Fruit fly (Drosophila melanogaster) S2 (cell line): ENCODE results near the gene CG6136.

Experiments
- CG8478 ChIP-seq: fragments of >200 bp; optimal IDR thresholded peaks from 2 replicates; lab custom pipeline; 2018
- CTCF ChIP-seq, 2 experiments: fragments of >200 bp; optimal IDR thresholded peaks; 2 replicates each; lab custom pipeline; 2018

Gene CG6136

DNA sequence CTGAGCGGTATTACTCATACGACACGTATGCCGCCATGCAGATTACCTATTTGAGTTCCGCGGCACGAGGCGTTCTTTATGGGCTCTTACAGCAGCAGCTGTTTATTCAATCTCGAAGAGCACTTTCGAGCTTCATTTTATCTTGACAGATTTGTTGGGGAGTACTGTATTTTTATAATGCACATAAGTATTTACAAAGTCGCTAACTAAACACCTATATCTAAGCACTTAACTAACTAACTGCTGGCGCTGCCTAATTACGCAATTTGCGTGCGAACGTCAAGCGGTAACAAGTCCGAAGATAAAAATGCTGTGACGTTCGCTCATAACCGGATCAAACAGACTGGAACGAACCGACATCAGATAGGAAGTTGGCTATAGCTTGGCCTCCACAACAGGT, 30.6 kb upstream of the CG6136 start:
- TF ChIP-seq CG8478 (lab: Kevin White, UChicago), result no peak

DNA sequence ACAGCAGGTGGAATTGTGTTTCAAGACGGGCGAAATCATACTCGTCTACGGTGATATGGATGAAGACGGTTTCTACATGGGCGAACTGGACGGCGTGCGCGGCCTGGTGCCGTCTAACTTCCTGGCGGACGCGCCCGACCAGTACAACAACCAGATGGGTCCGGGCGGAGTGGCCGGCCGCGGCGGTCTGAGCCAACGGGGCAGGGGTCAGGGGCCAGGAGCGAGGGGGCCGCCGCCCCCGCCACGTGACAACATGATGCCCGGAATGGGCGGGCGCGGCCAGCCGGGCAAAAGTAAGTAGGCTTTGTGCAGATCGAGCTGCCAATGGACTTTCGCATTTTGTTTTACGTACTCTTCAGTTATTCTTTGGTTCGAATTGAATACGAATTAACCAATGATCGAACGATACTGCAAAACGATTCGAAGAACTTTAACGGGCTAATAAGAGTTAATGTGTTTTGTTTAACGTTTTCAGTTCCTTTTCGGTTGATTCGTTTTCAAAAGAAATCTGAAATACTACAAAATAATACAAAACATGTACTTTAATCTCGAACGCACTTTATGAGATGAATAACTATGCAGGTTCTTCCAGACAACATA, 21.3 kb upstream of the CG6136 start:
- no peak for TF ChIP-seq CG8478 (lab: Kevin White, UChicago)
- TF ChIP-seq CTCF (optimal IDR thresholded peaks at IDR 0.05; lab: Kevin White, UChicago), result no peak

DNA sequence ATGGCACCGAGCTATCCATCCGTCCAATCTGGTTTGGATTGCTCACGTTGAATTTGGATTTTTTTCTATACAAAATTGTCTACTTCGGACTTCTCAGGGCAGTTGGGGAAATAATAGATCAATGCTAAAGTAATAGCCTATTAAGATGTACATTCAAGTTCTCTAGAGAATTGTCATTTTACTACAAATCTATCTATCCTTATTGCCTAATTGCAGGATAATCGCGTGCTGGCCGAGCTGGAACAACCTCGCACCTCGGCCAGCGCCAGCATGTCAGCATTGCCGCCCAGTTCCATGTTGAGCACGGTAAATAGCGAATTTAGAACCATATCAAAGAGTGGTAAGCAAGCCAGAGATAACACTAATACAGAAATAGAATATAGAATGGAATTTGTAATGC, 10.8 kb upstream of the CG6136 start, which contains the start of gene h-cup:
Gene h-cup, minus strand, starts transcription at position 101 of the 400 bp plus-strand sequence.
- TF ChIP-seq CTCF (optimal IDR thresholded peaks at IDR 0.05; lab: Kevin White, UChicago) (no peak), CG8478 (lab: Kevin White, UChicago) (no peak)

DNA sequence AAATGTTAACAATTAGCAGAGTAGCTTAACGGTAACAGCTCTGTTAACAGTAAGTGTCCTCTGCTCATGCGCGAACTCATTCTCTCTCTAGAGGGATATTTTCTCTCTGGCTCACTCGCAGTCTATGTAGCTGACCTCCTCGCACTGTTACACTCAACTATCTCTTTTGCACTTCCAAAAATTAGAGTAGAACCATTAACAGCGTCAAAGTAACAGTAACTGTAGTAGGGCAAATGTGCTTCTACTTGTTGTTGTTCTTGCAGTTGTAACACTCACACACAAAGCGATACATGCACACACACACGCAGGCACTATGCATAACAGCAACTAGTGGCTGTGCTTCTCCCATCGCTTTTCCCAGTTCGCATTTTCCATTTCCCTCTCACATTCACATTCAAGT, 7.1 kb upstream of the CG6136 start:
- TF ChIP-seq CG8478 (lab: Kevin White, UChicago), result no peak
- TF ChIP-seq CTCF (optimal IDR thresholded peaks at IDR 0.05; lab: Kevin White, UChicago), result peak in 1 of 2 experiments; percentile 6

DNA sequence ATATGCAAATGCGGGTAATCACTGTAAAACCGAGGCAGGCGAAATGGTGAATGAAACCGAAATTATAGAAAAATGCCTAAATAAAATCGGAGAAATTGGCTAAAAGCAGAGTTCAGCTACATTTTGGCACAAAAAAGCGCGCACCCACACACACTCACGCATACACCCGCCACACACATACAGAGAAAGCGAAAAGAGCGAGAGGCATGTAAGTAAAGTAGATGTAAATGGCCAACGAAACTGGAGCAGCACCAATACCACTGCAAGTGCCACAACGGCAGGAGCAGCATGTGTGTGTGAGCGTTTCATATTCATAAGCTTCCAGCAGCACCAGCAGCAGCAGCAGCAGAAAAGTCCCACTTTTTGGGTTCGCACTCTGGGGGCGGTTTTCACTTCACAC, 3.5 kb upstream of the CG6136 start:
- TF ChIP-seq CTCF (optimal IDR thresholded peaks at IDR 0.05; lab: Kevin White, UChicago), result no peak
- TF ChIP-seq CG8478 (lab: Kevin White, UChicago), result no peak

DNA sequence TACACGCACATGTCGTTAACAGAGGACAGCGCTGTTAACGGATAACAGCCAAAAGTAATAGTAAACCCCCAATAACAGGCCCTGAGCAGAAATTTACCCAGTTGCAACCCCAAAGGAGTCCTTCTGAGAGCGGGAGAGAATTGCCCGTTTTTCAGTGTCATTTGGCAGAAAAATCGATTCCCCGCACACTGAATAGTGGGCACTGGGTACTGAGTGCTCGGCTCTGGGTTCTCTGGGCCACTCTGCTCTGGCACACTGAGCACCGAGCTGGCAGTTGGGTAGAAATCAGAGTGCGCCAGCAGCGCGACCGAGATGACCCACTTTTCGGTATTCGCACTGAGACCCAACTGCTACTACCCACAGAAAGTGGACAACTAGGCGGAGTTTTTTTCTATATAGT, 2.4 kb upstream of the CG6136 start, which contains the start of gene Rbp:
Gene Rbp, plus strand, starts transcription at position 239 of the 400 bp plus-strand sequence.
- TF ChIP-seq CG8478 (lab: Kevin White, UChicago) (no peak), CTCF (optimal IDR thresholded peaks at IDR 0.05; lab: Kevin White, UChicago) (no peak)

DNA sequence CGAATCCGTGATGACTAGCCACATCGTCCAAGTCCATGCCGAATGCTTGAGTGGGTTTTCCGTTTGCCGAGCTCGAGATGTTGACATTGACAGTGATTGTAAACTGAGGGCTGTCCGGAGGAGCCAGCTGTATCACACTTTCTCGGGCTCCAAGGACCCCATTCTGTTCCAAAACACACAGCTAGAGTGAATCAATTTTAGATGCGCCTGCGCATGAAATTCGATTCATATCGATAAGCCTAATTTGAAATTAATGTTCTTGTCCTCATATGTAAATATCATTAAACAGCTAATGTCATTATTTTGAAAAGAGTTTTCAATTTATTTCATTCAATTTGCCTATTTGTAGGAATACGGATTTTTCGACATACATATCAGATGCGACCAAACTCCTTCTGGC, 2.3 kb downstream of the CG6136 start, which contains the start of gene CG14868:
Gene CG14868, minus strand, starts transcription at position 204 of the 400 bp plus-strand sequence.
- no peak for TF ChIP-seq CG8478 (lab: Kevin White, UChicago)
- TF ChIP-seq CTCF (optimal IDR thresholded peaks at IDR 0.05; lab: Kevin White, UChicago), result no peak

DNA sequence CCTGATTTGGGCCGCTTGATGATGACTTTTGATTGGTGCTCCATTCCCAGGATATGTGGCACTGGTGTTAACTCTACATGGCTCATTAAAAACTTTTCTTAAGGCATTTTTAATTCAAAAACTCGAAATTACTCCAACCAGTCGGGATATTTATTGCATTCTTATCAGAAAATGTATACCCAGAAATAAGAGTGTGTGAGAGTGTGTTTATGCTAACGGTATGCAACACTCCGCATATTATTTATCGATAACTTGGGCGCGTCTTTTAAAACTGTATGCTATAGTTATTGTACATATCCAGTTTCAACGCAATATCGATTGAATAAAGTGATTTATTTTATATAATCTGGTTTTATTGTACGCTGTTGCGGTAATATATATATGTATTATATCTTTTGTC, 4.5 kb downstream of the CG6136 start, which contains the start of gene CG34404:
Gene CG34404, minus strand, starts transcription at position 189 of the 400 bp plus-strand sequence.
- no peak for TF ChIP-seq CG8478 (lab: Kevin White, UChicago)
- TF ChIP-seq CTCF (optimal IDR thresholded peaks at IDR 0.05; lab: Kevin White, UChicago), result no peak

DNA sequence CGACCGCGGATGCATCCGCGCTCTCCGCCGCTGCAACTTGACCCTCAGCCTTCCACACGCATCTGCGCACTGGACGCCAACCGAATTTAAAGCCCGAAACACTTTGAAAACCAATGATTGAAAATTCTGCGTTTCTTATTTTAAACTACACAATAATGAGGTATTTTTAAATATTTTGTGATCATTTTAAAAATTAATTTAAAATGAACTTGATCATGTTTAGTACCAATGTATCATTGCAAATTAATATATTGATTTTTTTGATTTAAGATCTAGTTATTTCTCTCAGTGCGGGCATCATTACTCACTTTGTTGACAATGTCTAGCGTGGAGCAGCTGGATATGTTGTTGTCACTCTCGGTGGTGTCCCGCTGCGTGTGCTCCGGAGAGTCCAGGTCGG, 5.2 kb downstream of the CG6136 start:
- TF ChIP-seq CG8478 (lab: Kevin White, UChicago) (no peak), CTCF (optimal IDR thresholded peaks at IDR 0.05; lab: Kevin White, UChicago) (no peak)

DNA sequence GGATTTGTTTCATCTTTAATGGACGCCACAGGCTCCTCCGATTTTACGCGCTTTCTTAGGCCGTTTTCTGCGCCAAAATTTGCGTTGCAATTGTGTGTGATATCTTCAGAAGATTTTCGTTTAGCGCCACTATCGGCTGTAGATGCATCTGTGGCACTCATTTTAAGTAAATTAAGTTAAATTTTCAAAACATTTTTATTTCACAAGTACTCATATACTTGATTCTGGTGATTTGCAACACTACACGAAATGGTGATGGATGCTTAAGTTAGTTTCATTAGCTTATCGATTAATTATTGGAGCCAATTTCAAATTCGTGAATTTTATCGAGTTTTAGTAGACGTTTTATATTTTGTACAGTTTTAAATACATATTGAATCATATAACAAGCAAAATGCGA, 8.4 kb downstream of the CG6136 start, which contains the start of gene CG6171:
Gene CG6171, minus strand, starts transcription at position 250 of the 400 bp plus-strand sequence.
- TF ChIP-seq CG8478 (lab: Kevin White, UChicago) (no peak), CTCF (optimal IDR thresholded peaks at IDR 0.05; lab: Kevin White, UChicago) (no peak)

DNA sequence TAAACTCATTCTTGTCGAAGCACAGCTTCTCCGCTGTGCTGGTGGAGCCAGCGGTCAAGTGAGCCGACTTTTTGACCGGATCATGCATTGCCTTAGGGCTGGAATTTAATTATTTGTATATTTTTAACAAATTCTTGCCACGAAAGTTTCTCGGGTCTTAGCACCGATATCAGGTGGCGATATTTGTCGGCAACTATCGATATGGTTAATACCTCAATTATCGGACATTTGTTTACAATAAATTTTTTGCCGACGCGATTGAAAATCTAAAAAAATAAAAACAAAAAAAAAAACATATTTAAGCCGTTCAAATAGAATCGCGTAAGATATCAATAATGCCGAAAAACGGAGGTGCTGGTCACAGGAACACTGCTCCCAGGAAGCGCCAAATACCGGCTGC, 10.5 kb downstream of the CG6136 start, which contains the start of the genes Cog2 and Trax:
Gene Cog2, minus strand, starts transcription at position 168 of the 400 bp plus-strand sequence.
Gene Trax, plus strand, starts transcription at position 203 of the 400 bp plus-strand sequence.
- TF ChIP-seq CG8478 (lab: Kevin White, UChicago), result no peak
- TF ChIP-seq CTCF (optimal IDR thresholded peaks at IDR 0.05; lab: Kevin White, UChicago), result no peak

DNA sequence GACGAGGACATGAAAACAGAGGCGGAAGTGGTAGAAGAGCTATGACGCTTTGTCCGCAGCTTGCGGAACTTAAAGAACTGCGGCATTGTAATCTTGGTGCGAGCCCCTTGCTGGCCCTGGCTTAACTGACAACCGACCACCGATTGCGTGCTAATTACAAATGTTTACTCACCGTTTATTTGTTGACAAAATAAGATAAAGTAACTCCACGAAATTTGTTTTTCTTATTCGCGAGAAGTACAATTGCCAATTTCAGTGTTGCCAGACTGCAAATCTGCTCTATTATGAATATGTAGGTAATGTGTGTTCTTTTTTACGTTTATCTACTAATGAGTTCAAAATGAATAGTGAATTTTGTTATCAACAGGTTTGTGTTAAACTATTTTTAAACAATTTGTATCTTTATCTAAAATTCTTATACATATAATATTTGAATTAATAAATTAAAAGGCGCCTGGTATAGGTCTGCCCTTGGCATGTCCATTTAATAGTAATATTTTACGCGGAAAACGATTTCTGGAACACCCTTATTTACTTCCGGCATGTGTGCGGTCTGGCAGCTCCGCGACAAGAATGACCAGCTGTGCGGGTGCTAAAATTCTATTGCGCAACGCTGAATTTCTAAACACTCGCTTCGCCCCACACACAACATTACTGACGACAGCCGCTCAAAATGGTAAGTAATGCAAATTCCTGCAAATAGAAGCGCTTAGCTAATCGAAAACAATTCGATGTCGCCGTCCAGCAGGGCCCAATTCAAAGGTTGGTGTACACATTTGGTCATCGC, 15.2 kb downstream of the CG6136 start, which contains the start of the genes Atg4b and Hibch:
Gene Atg4b, minus strand, starts transcription at position 280 of the 787 bp plus-strand sequence.
Gene Hibch, plus strand, starts transcription at position 585 of the 787 bp plus-strand sequence.
- TF ChIP-seq CG8478 (lab: Kevin White, UChicago), result no peak
- no peak for TF ChIP-seq CTCF (optimal IDR thresholded peaks at IDR 0.05; lab: Kevin White, UChicago)

DNA sequence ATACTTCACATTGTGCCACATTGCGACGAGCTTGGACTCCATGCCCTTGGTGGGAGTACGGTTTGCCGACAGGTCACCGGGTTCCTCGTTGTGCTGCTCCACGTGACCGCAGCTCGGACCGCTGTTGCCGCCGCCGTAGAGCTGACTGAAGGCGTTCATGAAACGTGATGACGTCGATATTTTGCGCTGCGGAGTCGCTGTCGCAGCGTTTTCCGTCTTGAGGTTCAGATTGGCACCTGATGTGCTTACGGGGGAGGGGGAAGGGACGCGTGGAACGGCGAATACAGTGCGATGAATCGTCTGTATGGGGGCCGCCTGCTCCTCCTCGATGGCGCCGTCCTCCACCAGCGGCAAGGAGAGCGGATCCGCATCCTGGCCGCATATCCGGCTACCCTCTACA, 15.9 kb downstream of the CG6136 start:
- no peak for TF ChIP-seq CG8478 (lab: Kevin White, UChicago)
- TF ChIP-seq CTCF (optimal IDR thresholded peaks at IDR 0.05; lab: Kevin White, UChicago), result no peak

DNA sequence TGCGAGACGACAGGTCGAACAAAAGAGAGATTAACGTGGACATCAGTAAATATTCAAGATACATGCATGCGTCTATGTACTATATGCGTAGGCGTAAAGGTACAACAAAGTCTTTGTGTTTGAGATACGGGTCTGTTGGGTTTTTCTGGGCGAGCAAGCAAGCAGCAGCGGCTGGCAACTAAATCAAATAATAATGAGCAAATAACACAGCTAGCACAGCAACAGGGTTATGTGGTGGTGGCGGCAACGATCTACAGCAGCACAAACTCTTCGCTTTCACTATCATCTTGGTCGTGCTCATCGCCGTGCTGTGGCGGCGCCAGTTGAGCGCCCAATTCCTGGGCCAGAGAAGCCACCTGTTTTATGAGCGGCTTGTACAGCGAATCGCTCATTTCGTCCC, 18.0 kb downstream of the CG6136 start:
- TF ChIP-seq CTCF (optimal IDR thresholded peaks at IDR 0.05; lab: Kevin White, UChicago) (no peak), CG8478 (lab: Kevin White, UChicago) (no peak)

DNA sequence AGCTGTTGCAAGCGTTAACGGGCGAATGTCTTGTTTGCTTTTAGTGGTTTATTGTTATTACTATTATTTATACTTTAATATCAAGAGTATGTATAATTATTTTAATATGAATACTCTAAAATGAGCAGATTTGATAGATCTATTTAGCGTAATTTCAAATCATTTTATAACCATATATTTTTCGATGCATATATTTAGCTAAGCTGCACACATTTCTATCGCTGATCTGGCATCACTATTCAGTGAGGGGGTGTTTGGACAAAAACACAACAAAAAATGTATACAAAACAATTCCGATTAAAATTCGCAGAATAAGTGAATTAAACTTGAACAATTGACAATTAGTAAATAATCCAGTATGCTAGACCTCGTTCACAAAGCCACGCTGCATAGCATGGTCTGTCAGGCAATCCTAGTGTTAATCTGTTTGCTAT, 21.0 kb downstream of the CG6136 start, which contains the start of the genes Trs33 and Tmtc4:
Gene Trs33, minus strand, starts transcription at position 3 of the 434 bp plus-strand sequence.
Gene Tmtc4, plus strand, starts transcription at position 233 of the 434 bp plus-strand sequence.
- TF ChIP-seq CTCF (optimal IDR thresholded peaks at IDR 0.05; lab: Kevin White, UChicago), result no peak
- no peak for TF ChIP-seq CG8478 (lab: Kevin White, UChicago)
